Fruit fly (Drosophila melanogaster): ENCODE measurements around the gene CG43307.

Gene CG43307

DNA sequence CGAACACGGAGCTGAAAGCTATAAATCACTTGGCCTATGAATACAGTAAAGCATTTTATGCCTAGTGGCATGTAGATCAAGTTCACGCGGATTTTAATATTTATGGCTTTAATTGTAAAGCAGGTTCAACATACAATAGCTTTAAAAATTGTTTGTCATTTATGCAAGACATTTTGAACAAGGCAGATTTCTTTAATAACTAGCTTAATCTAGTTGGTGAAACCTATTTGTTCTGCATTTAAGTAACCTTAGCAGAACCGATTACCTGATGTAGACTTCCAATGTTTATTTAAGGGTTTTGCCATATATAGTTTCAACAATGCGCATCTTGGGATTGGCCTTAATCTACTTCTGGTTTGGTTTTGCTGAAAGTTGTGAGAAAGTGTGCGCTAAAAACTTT lies at the start of gene CG43307:
CG43307 (plus strand) TSS at position 301 of the 400 bp plus-strand sequence.
- TF ChIP-seq Dll (optimal IDR thresholded peaks at IDR 0.05) (no peak), usp (GFP tag; optimal IDR thresholded peaks at IDR 0.05) (no peak), pan (optimal IDR thresholded peaks at IDR 0.05) (no peak), psq (optimal IDR thresholded peaks at IDR 0.05) (no peak), EcR (GFP tag; optimal IDR thresholded peaks at IDR 0.05) (no peak), CG8478 (optimal IDR thresholded peaks at IDR 0.05) (no peak)

DNA sequence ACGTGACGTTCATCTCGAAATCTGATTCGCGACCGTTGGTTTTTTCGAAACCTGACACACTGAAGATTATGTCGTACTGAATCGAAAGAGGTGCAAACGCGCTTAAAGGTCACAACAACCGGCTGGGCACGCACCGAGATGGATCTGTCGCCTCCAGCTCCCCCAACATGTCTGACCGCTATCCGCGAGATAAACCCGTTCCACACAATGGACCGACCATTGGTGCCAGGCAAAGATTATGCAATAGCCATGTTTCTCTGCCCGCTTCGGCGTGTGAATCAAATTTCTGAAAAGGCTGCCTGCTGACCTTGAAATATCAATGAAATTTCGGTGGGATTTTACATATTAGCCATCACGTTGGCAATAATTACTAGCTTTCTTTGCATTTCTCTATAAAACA lies 46.2 kb upstream of the CG43307 start:
- TF ChIP-seq psq (optimal IDR thresholded peaks at IDR 0.05) (no peak), usp (GFP tag; optimal IDR thresholded peaks at IDR 0.05) (no peak), pan (optimal IDR thresholded peaks at IDR 0.05) (no peak), Dll (optimal IDR thresholded peaks at IDR 0.05) (no peak), EcR (GFP tag; optimal IDR thresholded peaks at IDR 0.05) (no peak), CG8478 (optimal IDR thresholded peaks at IDR 0.05) (no peak)

DNA sequence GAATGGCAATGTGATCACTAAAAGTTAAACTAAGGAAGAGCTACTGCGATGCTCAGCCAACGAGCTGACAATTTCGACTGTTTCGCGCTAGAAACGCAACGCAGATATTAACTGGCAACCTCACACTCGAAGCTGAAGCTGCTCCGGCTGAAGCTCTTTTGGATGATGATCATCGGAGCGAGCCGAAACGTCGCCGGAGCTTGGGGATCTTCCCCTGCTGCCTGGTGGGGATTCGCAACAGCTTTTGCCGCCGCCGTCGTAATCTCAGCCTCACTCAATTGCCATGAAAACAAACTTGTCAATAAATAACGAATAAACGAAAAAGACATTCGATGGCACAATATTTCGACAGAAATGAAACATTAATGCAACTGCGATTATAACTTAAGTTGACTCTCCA lies 45.3 kb upstream of the CG43307 start, which contains the start of gene obst-E:
obst-E (minus strand) TSS at position 101 of the 400 bp plus-strand sequence.
- TF ChIP-seq EcR (GFP tag; optimal IDR thresholded peaks at IDR 0.05) (no peak), CG8478 (optimal IDR thresholded peaks at IDR 0.05) (no peak), pan (optimal IDR thresholded peaks at IDR 0.05) (no peak), psq (optimal IDR thresholded peaks at IDR 0.05) (no peak), usp (GFP tag; optimal IDR thresholded peaks at IDR 0.05) (no peak), Dll (optimal IDR thresholded peaks at IDR 0.05) (no peak)

DNA sequence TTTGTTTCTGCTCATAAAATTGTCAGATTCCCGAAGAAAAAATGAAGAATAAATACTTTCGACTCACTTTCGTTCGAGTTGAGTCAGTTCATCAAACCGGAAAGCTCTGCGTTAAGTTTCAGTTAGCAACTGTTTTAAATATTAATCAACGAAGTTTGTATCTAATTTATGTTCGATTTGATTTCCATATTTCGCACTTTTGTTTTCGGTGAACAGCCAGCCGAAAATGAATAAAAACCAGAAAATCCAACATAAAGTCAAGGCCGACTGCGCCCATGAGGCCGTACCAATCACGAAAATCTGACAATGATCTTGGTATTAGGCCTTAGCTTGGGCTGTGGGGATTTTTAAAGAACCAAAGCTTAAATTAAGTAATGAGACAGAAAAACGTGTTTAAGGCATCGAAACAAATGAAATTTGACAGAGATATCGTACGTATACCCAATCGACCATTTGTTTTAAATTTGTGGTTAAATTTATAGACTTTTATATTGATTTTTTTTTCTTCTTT lies 44.8 kb upstream of the CG43307 start:
- TF ChIP-seq psq (optimal IDR thresholded peaks at IDR 0.05) (no peak), Dll (optimal IDR thresholded peaks at IDR 0.05) (no peak), pan (optimal IDR thresholded peaks at IDR 0.05) (no peak), usp (GFP tag; optimal IDR thresholded peaks at IDR 0.05) (no peak), EcR (GFP tag; optimal IDR thresholded peaks at IDR 0.05) (no peak), CG8478 (optimal IDR thresholded peaks at IDR 0.05) (no peak)

DNA sequence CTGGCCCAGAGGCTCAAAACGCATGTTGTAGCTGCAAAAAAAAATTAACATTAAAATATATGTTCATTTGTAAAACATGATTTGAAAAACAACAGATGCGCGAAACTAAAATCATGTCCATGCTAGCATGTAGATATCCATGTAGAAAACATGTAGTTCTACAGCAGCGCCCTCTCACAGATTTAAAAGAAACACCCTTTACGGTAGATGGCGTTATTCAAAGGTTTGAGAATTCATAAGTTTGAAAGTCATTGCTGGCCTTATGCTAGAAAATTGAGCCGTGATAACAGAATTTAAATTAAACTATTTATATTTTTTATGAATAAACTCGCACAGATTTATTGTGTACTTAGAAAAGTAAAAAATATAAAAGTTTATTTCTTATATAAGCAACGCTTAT lies 40.2 kb upstream of the CG43307 start:
- no peak for TF ChIP-seq usp (GFP tag; optimal IDR thresholded peaks at IDR 0.05)
- TF ChIP-seq psq (optimal IDR thresholded peaks at IDR 0.05), result no peak
- no peak for TF ChIP-seq CG8478 (optimal IDR thresholded peaks at IDR 0.05)
- no peak for TF ChIP-seq pan (optimal IDR thresholded peaks at IDR 0.05)
- no peak for TF ChIP-seq Dll (optimal IDR thresholded peaks at IDR 0.05)
- TF ChIP-seq EcR (GFP tag; optimal IDR thresholded peaks at IDR 0.05), result no peak

DNA sequence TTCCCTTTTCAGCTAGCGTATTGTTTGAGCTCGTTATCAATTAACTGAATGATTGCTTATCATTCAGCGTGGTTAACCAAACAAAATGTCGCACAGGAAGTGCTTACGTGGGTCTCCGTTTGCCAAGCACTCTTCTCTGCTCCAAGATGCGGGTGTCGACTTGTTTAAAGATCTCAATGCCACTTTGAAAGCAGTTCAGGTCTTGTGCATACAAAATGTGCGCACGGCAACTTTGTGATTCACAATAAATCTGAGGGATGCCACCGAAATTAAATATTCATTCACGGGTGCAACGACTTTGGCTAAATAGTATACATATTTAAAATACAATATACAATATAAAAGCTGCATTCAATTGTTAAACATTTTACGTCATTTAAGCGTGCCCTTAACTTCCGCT lies 39.1 kb upstream of the CG43307 start:
- TF ChIP-seq Dll (optimal IDR thresholded peaks at IDR 0.05) (no peak), pan (optimal IDR thresholded peaks at IDR 0.05) (no peak), EcR (GFP tag; optimal IDR thresholded peaks at IDR 0.05) (no peak), usp (GFP tag; optimal IDR thresholded peaks at IDR 0.05) (no peak), CG8478 (optimal IDR thresholded peaks at IDR 0.05) (no peak), psq (optimal IDR thresholded peaks at IDR 0.05) (no peak)

DNA sequence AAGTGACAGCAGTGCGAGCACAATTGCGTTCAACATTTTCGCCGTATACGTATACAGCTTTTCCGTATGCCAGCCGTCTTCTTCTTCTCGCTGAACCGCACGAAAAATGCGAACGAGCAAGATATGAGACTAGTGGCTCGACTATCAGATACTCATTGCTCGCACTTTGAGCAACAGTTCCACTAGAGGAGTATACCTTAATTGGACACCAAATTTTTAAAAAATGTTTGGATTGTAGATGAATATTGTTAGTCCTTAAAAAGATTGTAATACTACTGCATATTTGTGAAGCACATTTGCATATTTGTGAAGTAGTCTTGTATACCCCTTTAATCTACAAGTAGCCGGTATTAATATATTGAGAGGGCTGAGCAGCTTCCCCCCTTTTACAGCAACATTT lies 33.2 kb upstream of the CG43307 start:
- no peak for TF ChIP-seq psq (optimal IDR thresholded peaks at IDR 0.05)
- peak; percentile 75 for TF ChIP-seq pan (optimal IDR thresholded peaks at IDR 0.05)

DNA sequence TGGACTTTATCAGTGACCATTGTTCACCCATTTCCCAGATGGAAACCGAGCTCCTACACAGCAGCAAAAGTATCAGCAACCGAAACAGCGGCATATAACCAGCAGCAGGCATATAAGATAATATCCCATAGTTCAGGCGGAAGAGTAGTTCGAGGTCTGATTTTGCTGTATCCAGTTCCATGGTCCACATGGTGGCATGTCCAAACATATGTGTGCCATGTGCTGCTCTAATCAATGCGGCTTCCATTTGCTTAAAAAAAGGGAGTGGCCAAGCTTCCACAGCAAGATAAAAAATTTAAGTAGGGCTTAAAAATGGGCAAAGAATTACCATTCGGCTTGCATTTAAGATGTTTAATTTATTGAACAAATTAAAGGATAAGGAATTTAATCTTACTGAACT lies 30.7 kb upstream of the CG43307 start:
- no peak for TF ChIP-seq usp (GFP tag; optimal IDR thresholded peaks at IDR 0.05)
- no peak for TF ChIP-seq EcR (GFP tag; optimal IDR thresholded peaks at IDR 0.05)
- no peak for TF ChIP-seq pan (optimal IDR thresholded peaks at IDR 0.05)
- no peak for TF ChIP-seq Dll (optimal IDR thresholded peaks at IDR 0.05)
- no peak for TF ChIP-seq CG8478 (optimal IDR thresholded peaks at IDR 0.05)
- no peak for TF ChIP-seq psq (optimal IDR thresholded peaks at IDR 0.05)

DNA sequence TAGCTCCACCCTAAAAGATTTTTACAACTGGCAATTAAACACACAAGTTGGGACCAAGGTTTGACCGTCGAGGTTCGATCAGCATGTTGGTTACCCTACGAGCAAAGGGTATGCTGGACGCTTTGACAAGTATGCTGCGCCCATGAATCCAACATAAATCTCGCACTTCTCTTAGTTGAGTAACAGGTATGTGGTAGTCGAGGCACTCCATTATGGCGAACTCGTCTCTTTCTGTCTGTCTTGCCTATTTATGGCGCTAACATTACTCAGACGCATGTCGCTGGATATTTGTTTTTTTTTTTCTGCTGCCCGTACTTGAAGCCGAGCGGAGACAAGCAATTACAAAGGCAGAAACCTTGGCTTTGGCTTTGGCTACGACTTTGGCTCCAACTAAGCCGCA lies 30.2 kb upstream of the CG43307 start:
- TF ChIP-seq usp (GFP tag; optimal IDR thresholded peaks at IDR 0.05), result no peak
- TF ChIP-seq psq (optimal IDR thresholded peaks at IDR 0.05), result no peak
- TF ChIP-seq EcR (GFP tag; optimal IDR thresholded peaks at IDR 0.05), result no peak
- TF ChIP-seq Dll (optimal IDR thresholded peaks at IDR 0.05), result no peak
- no peak for TF ChIP-seq CG8478 (optimal IDR thresholded peaks at IDR 0.05)
- TF ChIP-seq pan (optimal IDR thresholded peaks at IDR 0.05), result no peak

DNA sequence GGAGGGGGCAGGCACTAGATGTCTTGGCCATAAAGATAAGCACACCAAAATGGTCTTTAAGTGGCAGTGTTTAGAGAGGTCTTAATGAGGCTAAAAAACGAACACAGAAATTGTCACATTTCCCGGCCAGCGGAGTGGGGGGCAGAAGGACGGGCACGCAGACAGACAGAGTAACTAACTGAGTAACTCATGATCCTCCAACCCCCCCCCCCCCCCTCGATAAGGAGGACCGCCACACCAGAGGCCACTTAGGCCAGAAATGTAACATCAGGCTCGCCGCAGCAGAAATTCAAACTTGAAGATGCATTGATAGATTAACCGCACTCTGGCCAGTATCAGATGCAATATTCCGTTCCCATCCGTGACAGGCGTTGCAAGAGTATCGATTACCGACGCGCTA lies 28.5 kb upstream of the CG43307 start:
- TF ChIP-seq psq (optimal IDR thresholded peaks at IDR 0.05), result no peak
- no peak for TF ChIP-seq Dll (optimal IDR thresholded peaks at IDR 0.05)
- no peak for TF ChIP-seq CG8478 (optimal IDR thresholded peaks at IDR 0.05)
- no peak for TF ChIP-seq EcR (GFP tag; optimal IDR thresholded peaks at IDR 0.05)
- no peak for TF ChIP-seq pan (optimal IDR thresholded peaks at IDR 0.05)
- TF ChIP-seq usp (GFP tag; optimal IDR thresholded peaks at IDR 0.05), result no peak

DNA sequence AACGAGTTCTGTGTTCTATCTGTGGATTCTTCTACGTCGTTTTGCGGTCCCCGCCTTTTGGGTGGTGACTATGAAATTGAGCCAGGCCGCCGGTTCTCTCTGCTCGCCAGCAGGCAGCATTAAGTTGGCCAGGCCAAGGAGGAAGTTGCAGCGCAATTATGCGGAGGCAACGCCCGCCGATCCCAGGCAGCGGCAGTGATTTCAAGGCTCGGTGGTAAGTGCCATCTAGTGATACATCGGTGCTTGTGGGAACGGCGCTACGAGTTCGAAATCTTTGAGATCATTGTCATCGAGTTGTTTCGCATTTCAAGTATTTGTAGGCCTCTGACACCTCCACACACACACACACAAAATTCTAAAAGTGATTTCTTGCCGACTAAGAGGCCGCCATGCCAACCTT lies 27.6 kb upstream of the CG43307 start, which contains the start of gene CG31913:
CG31913 (plus strand) TSS at position 301 of the 400 bp plus-strand sequence.
- no peak for TF ChIP-seq psq (optimal IDR thresholded peaks at IDR 0.05)
- no peak for TF ChIP-seq CG8478 (optimal IDR thresholded peaks at IDR 0.05)

DNA sequence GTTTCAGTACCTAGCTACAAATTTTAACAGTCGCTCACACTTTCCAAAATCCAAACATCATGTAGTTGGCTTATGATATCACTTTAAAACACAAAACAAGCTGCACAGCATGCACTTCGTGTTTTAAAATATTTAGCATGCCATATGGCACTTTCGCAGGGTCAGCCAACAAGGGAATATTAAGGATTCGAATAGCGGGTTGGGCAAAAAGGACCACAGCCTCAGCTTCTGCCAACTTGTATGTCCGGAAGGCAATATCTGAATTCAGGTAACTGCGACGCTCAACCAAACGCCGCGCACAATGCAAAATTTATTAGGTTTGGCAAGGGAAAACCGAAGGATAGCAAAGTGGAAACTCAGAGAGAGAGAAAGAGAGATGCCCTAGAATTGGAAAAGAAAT lies 22.1 kb upstream of the CG43307 start:
- TF ChIP-seq CG8478 (optimal IDR thresholded peaks at IDR 0.05) (no peak), psq (optimal IDR thresholded peaks at IDR 0.05) (no peak), pan (optimal IDR thresholded peaks at IDR 0.05) (no peak), usp (GFP tag; optimal IDR thresholded peaks at IDR 0.05) (no peak), EcR (GFP tag; optimal IDR thresholded peaks at IDR 0.05) (no peak)

DNA sequence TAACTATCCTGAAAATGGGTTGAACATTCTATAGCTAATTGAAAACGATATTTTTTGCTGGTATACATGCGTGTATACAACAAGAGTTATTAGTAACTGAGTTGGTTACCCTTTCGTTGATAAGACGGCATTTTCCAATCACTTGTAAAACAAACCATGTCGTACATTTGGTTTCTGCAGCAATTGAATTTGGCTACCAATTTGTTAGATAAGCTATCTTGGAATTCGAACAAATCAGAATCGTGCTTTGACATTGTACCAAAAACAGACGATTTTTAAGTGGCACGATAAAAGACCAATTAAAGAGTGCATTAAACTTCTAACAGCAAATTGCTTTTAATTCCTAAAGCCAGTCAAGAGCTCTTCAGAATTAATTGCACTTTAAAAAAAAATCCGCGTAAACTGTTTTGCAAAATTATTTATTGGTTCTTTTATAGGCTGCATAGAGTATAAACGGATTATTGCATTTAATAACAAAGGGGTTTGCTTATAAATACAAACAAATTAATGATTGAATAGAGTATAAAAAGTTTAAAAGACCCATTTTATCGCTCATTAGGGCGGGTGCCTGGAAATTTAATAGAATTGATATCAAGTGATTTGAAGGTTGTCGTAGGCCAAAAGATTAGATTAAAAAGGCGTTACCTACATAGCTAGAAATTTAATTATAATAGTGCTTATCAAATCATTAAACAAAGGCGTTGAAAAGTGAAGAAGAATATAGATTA lies 20.4 kb upstream of the CG43307 start:
- TF ChIP-seq pan (optimal IDR thresholded peaks at IDR 0.05) (no peak), usp (GFP tag; optimal IDR thresholded peaks at IDR 0.05) (no peak), Dll (optimal IDR thresholded peaks at IDR 0.05) (no peak), EcR (GFP tag; optimal IDR thresholded peaks at IDR 0.05) (no peak), psq (optimal IDR thresholded peaks at IDR 0.05) (no peak), CG8478 (optimal IDR thresholded peaks at IDR 0.05) (no peak)
